Fruit fly (Drosophila melanogaster): ENCODE results near the gene CG11722.

- TF ChIP-seq ttk (optimal IDR thresholded peaks at IDR 0.05) (no peak), Sin3A (optimal IDR thresholded peaks at IDR 0.05) (no peak)
These were observed 31.3 kb upstream of the CG11722 start for dm6 chr3R:10076665-10077064.

Measured in Kc167 (cell line).